Fruit fly (Drosophila melanogaster) whole organism: ENCODE results near the gene dpr3.

ENCODE experiments used
- CG8478 ChIP-seq: fragments of >200 bp; optimal IDR thresholded peaks from 2 replicates; lab custom pipeline; 2018; ENCODE audit warnings: inconsistent platforms
- Dll ChIP-seq: fragments of >200 bp; optimal IDR thresholded peaks from 2 replicates; lab custom pipeline; 2017
- EcR ChIP-seq, 2 experiments: fragments of >200 bp; optimal IDR thresholded peaks; 2 replicates each; lab custom pipeline; 2017; ENCODE audit warnings: missing biosample characterization in 2 of 2, missing genetic modification characterization in 2 of 2, missing genetic modification reagents in 2 of 2
- pan ChIP-seq: fragments of >200 bp; optimal IDR thresholded peaks from 2 replicates; lab custom pipeline; 2017
- psq ChIP-seq: fragments of >200 bp; optimal IDR thresholded peaks from 2 replicates; lab custom pipeline; 2017
- usp ChIP-seq: fragments of >200 bp; optimal IDR thresholded peaks from 2 replicates; lab custom pipeline; 2017; ENCODE audit warnings: missing biosample characterization, missing genetic modification characterization, mixed read lengths

Gene dpr3

DNA sequence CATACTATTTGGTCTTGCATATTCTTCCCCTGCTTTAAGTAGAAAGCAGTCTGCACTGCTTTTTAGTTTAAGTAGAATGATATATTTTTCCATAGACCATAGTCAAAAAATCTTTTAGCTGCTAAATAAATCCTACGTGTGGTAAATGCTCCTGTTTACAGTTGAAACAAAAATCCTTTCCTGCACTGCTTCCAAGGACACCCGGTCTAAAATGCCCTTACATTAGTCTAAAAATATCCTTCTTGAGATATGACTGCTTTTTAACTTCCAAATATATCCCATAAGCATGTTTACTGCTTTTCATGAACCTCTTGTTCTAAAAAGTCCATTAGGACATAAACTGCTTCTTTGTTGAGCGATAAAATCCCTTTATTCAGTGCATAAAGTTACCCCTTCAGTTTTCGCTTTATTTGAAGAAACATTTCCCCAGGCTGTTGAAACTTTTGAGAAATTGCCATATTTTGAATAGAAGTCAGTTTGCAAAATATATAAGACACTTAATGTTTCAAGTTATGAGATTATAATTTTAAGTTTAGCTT lies 741 bp upstream of the dpr3 start:
- no peak for TF ChIP-seq usp

- TF ChIP-seq EcR (GFP tag; optimal IDR thresholded peaks at IDR 0.05; lab: Kevin White, UChicago) (no peak), pan (lab: Kevin White, UChicago) (no peak), CG8478 (no peak), psq (lab: Kevin White, UChicago) (no peak), Dll (no peak), usp (no peak)
Observed at dm6 chr2L:2090235-2090634, 19.4 kb downstream of the dpr3 start.

DNA sequence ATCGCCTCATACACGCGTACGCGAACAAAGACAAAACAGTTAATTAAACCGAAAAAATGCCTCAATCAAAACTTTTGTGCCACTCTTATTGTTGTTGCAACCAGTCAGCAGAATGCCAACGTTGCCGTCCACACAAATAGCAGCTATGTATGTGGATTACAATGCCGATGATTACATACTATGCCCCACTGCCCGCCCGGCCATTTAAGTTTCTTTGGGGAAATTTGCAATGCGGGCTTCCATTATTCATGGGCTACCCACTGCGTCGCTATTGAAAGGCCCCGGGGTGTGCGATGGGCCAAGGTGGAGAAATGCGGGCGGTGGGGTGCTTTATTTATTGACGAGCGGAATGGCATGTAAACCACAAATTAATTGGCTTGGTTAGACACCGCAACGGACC lies 25.3 kb downstream of the dpr3 start:
- TF ChIP-seq pan (lab: Kevin White, UChicago) (no peak), CG8478 (no peak), psq (lab: Kevin White, UChicago) (no peak)

- TF ChIP-seq usp: no peak
- no peak for TF ChIP-seq psq (lab: Kevin White, UChicago)
- TF ChIP-seq EcR (GFP tag; optimal IDR thresholded peaks at IDR 0.05; lab: Kevin White, UChicago): no peak
- TF ChIP-seq CG8478: no peak
- TF ChIP-seq pan (lab: Kevin White, UChicago): no peak
- no peak for TF ChIP-seq Dll
Observed at dm6 chr2L:2079619-2080018, 30.1 kb downstream of the dpr3 start, which contains the start of gene CG12674. Gene CG12674, plus strand, starts transcription at chr2L:2079919.

DNA sequence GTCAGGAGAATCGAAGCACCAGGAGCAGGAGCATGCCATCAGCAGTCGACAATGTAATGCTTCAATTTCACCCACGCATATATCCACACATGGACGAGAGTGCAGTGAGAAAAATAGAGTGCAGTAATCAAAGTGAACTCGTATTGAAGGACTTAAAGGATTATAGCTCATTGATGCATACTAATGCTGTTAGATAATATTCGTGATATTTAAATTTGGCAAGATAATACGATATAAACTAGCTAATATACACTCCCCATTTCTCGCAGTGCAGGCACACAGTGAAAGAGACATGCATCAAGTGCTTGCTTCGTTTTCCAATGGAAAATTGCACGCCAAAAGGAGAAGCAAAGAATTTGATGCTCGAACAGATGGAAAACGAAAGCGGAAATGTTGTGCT lies 36.7 kb downstream of the dpr3 start:
- TF ChIP-seq usp: no peak
- no peak for TF ChIP-seq EcR (GFP tag; optimal IDR thresholded peaks at IDR 0.05; lab: Kevin White, UChicago)
- no peak for TF ChIP-seq pan (lab: Kevin White, UChicago)

- TF ChIP-seq pan (lab: Kevin White, UChicago) (no peak), Dll (no peak), usp (no peak), psq (lab: Kevin White, UChicago) (no peak), EcR (GFP tag; optimal IDR thresholded peaks at IDR 0.05; lab: Kevin White, UChicago) (no peak), CG8478 (no peak)
Observed at dm6 chr2L:2054289-2054688, 55.4 kb downstream of the dpr3 start, which contains the start of gene Or22c. Gene Or22c, plus strand, starts transcription at chr2L:2054589.

- TF ChIP-seq CG8478: no peak
- TF ChIP-seq Dll: no peak
- TF ChIP-seq psq (lab: Kevin White, UChicago): no peak
- no peak for TF ChIP-seq pan (lab: Kevin White, UChicago)
- no peak for TF ChIP-seq EcR (GFP tag; optimal IDR thresholded peaks at IDR 0.05; lab: Kevin White, UChicago)
- no peak for TF ChIP-seq usp
Observed at dm6 chr2L:2045265-2045664, 64.4 kb downstream of the dpr3 start, which contains the start of gene Kebab. Gene Kebab, plus strand, starts transcription at chr2L:2045494.

DNA sequence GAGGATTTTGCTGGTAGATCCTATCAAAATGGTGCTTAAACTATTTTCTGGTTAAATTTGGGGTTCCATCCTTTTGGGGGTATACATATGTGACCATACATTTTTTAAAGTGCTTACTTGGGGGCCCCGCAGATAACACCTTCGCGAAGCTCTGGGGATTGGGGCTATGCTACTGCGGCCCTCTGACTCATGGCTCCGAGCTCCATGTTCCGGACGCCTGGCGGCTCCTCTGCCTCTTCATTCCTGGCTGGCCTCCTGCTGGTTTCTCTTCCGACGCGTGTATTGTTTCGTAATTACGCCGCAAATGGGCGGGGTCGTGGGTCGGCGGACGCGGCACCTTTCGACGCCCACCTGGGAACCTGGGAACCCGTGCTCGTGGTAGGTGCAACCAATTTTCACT lies 64.9 kb downstream of the dpr3 start:
- TF ChIP-seq psq (lab: Kevin White, UChicago): no peak
- no peak for TF ChIP-seq CG8478
- no peak for TF ChIP-seq EcR (GFP tag; optimal IDR thresholded peaks at IDR 0.05; lab: Kevin White, UChicago)
- TF ChIP-seq Dll: no peak

- TF ChIP-seq EcR (GFP tag; optimal IDR thresholded peaks at IDR 0.05; lab: Kevin White, UChicago) (no peak), pan (lab: Kevin White, UChicago) (no peak), psq (lab: Kevin White, UChicago) (no peak), Dll (no peak), usp (no peak), CG8478 (no peak)
Observed at dm6 chr2L:2042072-2042471, 67.6 kb downstream of the dpr3 start.

DNA sequence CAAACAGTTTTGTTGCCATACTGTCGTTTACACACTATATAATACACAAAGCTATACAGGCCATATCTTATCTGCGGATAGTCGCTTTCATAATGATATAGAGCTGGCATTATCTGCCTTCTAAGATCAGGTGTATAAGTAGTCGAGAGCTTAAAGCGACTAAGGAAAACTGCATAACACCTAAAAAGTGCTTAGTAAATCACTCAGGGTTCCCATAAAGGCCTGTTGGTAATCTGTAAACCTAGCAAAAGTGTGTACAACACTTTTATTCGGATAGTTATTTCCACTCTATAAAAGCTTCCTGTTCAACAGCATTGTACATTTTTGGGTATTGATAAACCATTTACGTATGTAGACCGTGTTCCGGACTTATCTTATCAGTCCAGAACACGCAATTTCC lies 70.2 kb downstream of the dpr3 start:
- no peak for TF ChIP-seq EcR (GFP tag; optimal IDR thresholded peaks at IDR 0.05; lab: Kevin White, UChicago)
- no peak for TF ChIP-seq psq (lab: Kevin White, UChicago)
- TF ChIP-seq CG8478: no peak
- no peak for TF ChIP-seq Dll
- TF ChIP-seq pan (lab: Kevin White, UChicago): no peak
- TF ChIP-seq usp: no peak

DNA sequence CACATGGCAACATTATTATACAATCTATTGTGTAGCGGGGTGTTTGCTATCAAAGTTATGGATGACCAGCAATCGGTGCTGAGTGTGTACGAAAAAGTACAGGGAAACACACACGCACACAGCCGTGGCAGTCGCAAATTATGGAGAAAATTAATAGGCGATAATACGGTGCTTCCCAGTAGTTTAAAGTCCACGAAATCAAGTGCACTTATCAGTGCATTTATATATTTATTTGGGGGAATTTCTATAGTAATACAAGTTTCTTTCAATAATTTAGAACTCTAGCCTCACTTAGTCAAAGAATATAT lies 70.8 kb downstream of the dpr3 start:
- no peak for TF ChIP-seq pan (lab: Kevin White, UChicago)
- TF ChIP-seq Dll: no peak
- no peak for TF ChIP-seq CG8478
- TF ChIP-seq EcR (GFP tag; optimal IDR thresholded peaks at IDR 0.05; lab: Kevin White, UChicago): no peak
- TF ChIP-seq usp: no peak
- TF ChIP-seq psq (lab: Kevin White, UChicago): no peak

DNA sequence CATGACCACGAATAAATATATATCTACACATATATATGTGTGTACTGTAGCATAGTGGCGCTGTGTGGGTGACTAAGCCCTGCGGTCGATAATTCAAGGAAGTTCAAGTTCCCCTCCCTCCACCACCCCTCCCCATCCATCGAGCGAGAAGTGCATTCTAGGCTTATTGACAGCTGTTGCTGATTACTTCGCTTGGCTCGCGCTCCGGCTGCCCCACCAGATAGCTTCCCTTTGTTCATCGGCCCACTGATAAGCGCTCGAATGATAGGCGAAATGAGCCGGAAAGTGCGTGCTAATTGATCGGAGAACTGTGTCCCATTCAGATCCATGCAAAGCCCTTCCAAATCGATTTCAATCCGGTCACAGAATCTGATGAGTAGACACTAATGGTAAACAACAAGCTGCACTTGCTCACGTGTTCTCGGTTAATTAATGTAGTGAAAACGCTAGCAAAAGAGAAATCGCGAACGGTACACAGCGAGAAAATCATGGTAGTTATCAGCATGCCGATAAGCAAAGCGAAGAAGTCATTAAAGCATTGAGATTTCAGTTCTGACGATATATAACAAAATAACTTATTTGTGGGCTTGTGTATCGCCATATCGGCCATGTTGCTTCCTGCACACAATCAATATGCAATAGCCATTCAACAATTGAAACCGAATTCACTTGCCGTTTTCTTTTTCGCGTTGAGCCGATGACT lies 71.3 kb downstream of the dpr3 start:
- no peak for TF ChIP-seq psq (lab: Kevin White, UChicago)

dm6 chr2L:2037551-2038252 lies 72.0 kb downstream of the dpr3 start:
- TF ChIP-seq CG8478 (peak; percentile 49), Dll (no peak), EcR (GFP tag; optimal IDR thresholded peaks at IDR 0.05; lab: Kevin White, UChicago) (no peak)
